Worm (Caenorhabditis elegans) whole organism, late embryonic: ENCODE data around the gene F41C6.7.

Experiments
- ceh-22 ChIP-seq: sonication (generic microtip); optimal IDR thresholded peaks from 2 replicates; lab custom pipeline; 2017; ENCODE audit warnings: missing biosample characterization, missing genetic modification characterization
- ceh-30 ChIP-seq: fragments of 150-350 bp; optimal IDR thresholded peaks from 2 replicates; lab custom pipeline; 2014; ENCODE audit warnings: missing biosample characterization, missing genetic modification characterization
- fax-1 ChIP-seq: sonication (generic microtip); optimal IDR thresholded peaks from 2 replicates; lab custom pipeline; 2016; ENCODE audit warnings: missing genotype, missing genetic modification characterization, missing compliant biosample characterization
- npax-4 ChIP-seq: sonication (generic microtip); optimal IDR thresholded peaks from 2 replicates; lab custom pipeline; 2016; ENCODE audit warnings: missing genetic modification characterization, missing compliant biosample characterization
- pha-4 ChIP-seq: fragments of 150-350 bp; optimal IDR thresholded peaks from 2 replicates; lab custom pipeline; 2018; ENCODE audit warnings: missing biosample characterization, missing genetic modification reagents, missing genetic modification characterization
- rnt-1 ChIP-seq: sonication (generic microtip); optimal IDR thresholded peaks from 2 replicates; lab custom pipeline; 2016; ENCODE audit warnings: missing genetic modification characterization, missing compliant biosample characterization
- unc-55 ChIP-seq: sonication (generic microtip); optimal IDR thresholded peaks from 2 replicates; lab custom pipeline; 2017; ENCODE audit warnings: missing biosample characterization, missing genetic modification reagents, missing genetic modification characterization

DNA sequence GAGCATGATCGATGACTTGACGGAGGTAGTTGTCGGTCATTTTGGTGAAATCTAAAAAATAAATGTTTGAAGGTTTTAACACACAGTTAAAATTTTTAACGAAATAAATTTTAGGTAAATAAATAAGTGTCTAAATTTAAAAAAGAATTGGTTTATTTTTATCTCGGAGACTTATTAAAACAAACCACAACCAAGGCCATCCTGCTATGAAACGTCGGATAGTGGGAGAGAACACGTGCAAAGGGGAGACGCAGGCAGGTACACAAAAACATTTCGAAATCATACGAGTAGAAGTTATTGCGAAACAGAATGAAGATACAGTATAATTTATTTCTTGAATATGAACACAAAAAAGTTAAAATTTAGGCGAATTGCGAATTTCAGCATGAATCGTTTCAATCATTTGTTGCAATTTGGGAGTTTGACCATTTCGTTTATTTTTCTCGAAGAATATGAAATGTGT is 49.0 kb downstream of the F41C6.7 start, which contains the start of gene F41B4.3:
- TF ChIP-seq ceh-22 (tag; lab: Kevin White, UChicago) (no peak), pha-4 (tag; lab: Kevin White, UChicago) (no peak), ceh-30 (tag; lab: Kevin White, UChicago) (no peak), fax-1 (no peak), rnt-1 (tag; lab: Kevin White, UChicago) (no peak), unc-55 (GFP tag; lab: Kevin White, UChicago) (no peak), npax-4 (tag; lab: Kevin White, UChicago) (no peak)
